Fruit fly (Drosophila melanogaster) S2 (cell line): ENCODE data around the gene CG17140.

ENCODE experiments used
- CG8478 ChIP-seq: fragments of >200 bp; optimal IDR thresholded peaks from 2 replicates; lab custom pipeline; 2018
- CTCF ChIP-seq, 2 experiments: fragments of >200 bp; optimal IDR thresholded peaks; 2 replicates each; lab custom pipeline; 2018

DNA sequence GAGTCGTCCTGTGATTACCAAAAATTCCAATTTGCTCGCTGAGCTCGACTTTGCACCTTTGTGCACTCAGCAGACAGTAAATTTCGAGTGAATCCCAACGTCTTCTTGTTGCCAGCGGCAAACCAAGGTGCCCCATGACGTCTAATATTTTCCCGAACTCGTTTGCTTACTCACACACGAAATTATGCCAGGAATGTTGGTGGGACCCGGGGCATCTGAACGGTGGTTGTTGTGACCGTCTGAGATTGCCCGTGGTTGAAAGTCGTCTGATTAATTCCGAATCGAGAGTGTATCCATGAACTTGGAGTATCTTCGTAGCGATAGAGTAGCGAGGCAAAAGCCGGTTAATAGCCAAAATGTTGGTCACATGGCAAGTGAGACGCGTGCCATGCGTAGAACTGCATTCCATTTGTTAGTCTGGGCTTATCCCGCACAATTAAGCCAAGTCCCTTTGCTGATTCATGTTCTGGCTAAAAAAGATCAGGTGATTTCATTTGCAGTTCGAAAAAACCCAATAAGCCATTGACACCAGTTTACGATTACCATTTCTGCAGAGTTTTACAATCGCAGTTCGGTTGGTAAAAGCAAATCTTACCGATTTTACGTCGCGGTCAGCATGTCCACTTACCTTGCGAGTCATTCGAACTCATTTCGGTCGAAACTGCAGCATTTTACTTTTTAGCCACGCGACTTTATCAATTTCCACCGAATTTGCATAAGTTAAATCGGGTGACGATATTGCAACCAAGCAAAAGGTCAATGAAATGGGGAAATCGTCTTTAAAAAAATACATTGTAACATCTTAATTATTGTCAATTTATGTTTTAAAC lies 43.3 kb downstream of the CG17140 start:
- TF ChIP-seq CG8478 (lab: Kevin White, UChicago): no peak
- no peak for TF ChIP-seq CTCF (optimal IDR thresholded peaks at IDR 0.05; lab: Kevin White, UChicago)
